Fruit fly (Drosophila melanogaster): ENCODE data around the gene CG32148.

- TF ChIP-seq EcR (GFP tag; optimal IDR thresholded peaks at IDR 0.05): no peak
- no peak for TF ChIP-seq CG8478 (optimal IDR thresholded peaks at IDR 0.05)
Observed at dm6 chr3L:15050706-15051105, 27.4 kb downstream of the CG32148 start, which contains the start of gene CG12310.

Data from whole organism.